Worm (Caenorhabditis elegans): ENCODE measurements around the gene frpr-16.
A peak's percentile ranks its signal among the peaks of the same experiment; 100 is the strongest.

The frpr-16 gene

ce11 chrII:6061495-6061894, 30.5 kb upstream of the frpr-16 start (continued):
- TF ChIP-seq pha-2 (tag; optimal IDR thresholded peaks at IDR 0.05) (no peak), C08G9.2 (tag; optimal IDR thresholded peaks at IDR 0.05) (peak; percentile 94), tbx-2 (tag; optimal IDR thresholded peaks at IDR 0.05) (peak; percentile 89), zip-5 (tag; optimal IDR thresholded peaks at IDR 0.05) (peak; percentile 78), eyg-1 (tag; optimal IDR thresholded peaks at IDR 0.05) (peak; percentile 6), ref-2 (tag; optimal IDR thresholded peaks at IDR 0.05) (peak; percentile 72), ets-4 (tag; optimal IDR thresholded peaks at IDR 0.05) (peak; percentile 95), fkh-6 (tag; optimal IDR thresholded peaks at IDR 0.05) (peak; percentile 22), ceh-2 (tag; optimal IDR thresholded peaks at IDR 0.05) (peak; percentile 90)

ce11 chrII:6055927-6056326, 24.9 kb upstream of the frpr-16 start, which contains the start of gene R12C12.7:
TSS of gene R12C12.7 (minus strand) at chrII:6055985.
- TF ChIP-seq elt-2 (tag; optimal IDR thresholded peaks at IDR 0.05) (peak; percentile 37), unc-3 (GFP tag; conservative IDR thresholded peaks at IDR 0.05) (no peak), unc-3 (tag; optimal IDR thresholded peaks at IDR 0.05) (no peak), dve-1 (tag; optimal IDR thresholded peaks at IDR 0.05) (no peak)

ce11 chrII:6050120-6050519, 19.1 kb upstream of the frpr-16 start, which contains the start of gene gldc-1:
TSS of gene gldc-1 (plus strand) at chrII:6050420.
- no peak for TF ChIP-seq mec-3 (tag; optimal IDR thresholded peaks at IDR 0.05; ENCODE audit: borderline replicate concordance)
- TF ChIP-seq dve-1 (tag; optimal IDR thresholded peaks at IDR 0.05) = no peak
- no peak for TF ChIP-seq nhr-11 (tag; optimal IDR thresholded peaks at IDR 0.05)
- TF ChIP-seq pha-4 (tag; optimal IDR thresholded peaks at IDR 0.05) = no peak
- TF ChIP-seq rnt-1 (tag; optimal IDR thresholded peaks at IDR 0.05) = no peak
- no peak for TF ChIP-seq C08G9.2 (tag; optimal IDR thresholded peaks at IDR 0.05)
- no peak for TF ChIP-seq pax-1 (tag; optimal IDR thresholded peaks at IDR 0.05)
- no peak for TF ChIP-seq ets-4 (tag; optimal IDR thresholded peaks at IDR 0.05)
- no peak for TF ChIP-seq pqm-1 (tag; optimal IDR thresholded peaks at IDR 0.05)
- TF ChIP-seq ceh-48 (tag; optimal IDR thresholded peaks at IDR 0.05) = no peak
- TF ChIP-seq ahr-1 (tag; optimal IDR thresholded peaks at IDR 0.05) = no peak
- no peak for TF ChIP-seq C38D4.7 (GFP tag; optimal IDR thresholded peaks at IDR 0.05)
- TF ChIP-seq ceh-2 (tag; optimal IDR thresholded peaks at IDR 0.05) = no peak

DNA sequence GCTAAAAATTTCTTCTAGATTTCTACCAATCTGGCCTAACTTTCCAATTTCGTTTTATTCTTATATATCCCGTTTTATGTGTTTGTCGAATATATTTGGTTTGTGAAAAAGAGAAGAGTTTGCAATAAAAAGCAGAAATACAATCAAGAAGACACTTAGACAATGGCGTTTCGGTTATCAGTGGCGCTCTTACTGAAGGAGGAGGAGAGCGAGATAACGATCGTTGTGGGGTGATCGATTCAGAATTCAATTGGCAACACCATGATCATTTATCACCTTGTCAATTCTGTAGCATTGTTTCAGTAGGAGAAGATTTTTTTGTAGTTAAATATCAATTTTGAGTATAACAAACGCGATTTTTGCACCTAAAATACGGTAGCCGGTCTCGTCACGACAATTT, 18.5 kb upstream of the frpr-16 start:
- peak; percentile 78 for TF ChIP-seq elt-2 (tag; optimal IDR thresholded peaks at IDR 0.05)
- TF ChIP-seq hlh-6 (tag; optimal IDR thresholded peaks at IDR 0.05) = no peak

- TF ChIP-seq elt-2 (tag; optimal IDR thresholded peaks at IDR 0.05) (peak; percentile 74), K09A11.1 (tag; optimal IDR thresholded peaks at IDR 0.05; ENCODE audit: insufficient read depth) (no peak), nhr-11 (tag; optimal IDR thresholded peaks at IDR 0.05) (no peak), ets-4 (tag; optimal IDR thresholded peaks at IDR 0.05) (no peak), ttx-3 (tag; optimal IDR thresholded peaks at IDR 0.05) (peak; percentile 24), ceh-6 (GFP tag; optimal IDR thresholded peaks at IDR 0.05) (no peak), ref-2 (tag; optimal IDR thresholded peaks at IDR 0.05) (no peak), hlh-15 (tag; optimal IDR thresholded peaks at IDR 0.05) (no peak), nfya-1 (tag; optimal IDR thresholded peaks at IDR 0.05) (peak; percentile 52), ceh-45 (GFP tag; IDR thresholded peaks at IDR 0.05) (no peak), hlh-6 (tag; optimal IDR thresholded peaks at IDR 0.05) (no peak), C38D4.7 (GFP tag; optimal IDR thresholded peaks at IDR 0.05) (no peak), tbx-2 (tag; optimal IDR thresholded peaks at IDR 0.05) (peak; percentile 48), tbx-7 (tag; optimal IDR thresholded peaks at IDR 0.05) (no peak), rnt-1 (tag; optimal IDR thresholded peaks at IDR 0.05) (no peak), dve-1 (tag; optimal IDR thresholded peaks at IDR 0.05) (peak; percentile 32), pha-4 (tag; optimal IDR thresholded peaks at IDR 0.05) (no peak), ceh-48 (tag; optimal IDR thresholded peaks at IDR 0.05) (peak; percentile 4), pat-9 (tag; optimal IDR thresholded peaks at IDR 0.05) (no peak), ztf-16 (tag; optimal IDR thresholded peaks at IDR 0.05) (peak; percentile 44), ceh-24 (tag; optimal IDR thresholded peaks at IDR 0.05) (no peak), mec-3 (tag; optimal IDR thresholded peaks at IDR 0.05; ENCODE audit: borderline replicate concordance) (no peak), zip-5 (tag; optimal IDR thresholded peaks at IDR 0.05) (no peak), ceh-19 (GFP tag; optimal IDR thresholded peaks at IDR 0.05) (no peak), ceh-22 (tag; optimal IDR thresholded peaks at IDR 0.05) (no peak), T23F11.4 (GFP tag; optimal IDR thresholded peaks at IDR 0.05) (no peak), ceh-31 (tag; optimal IDR thresholded peaks at IDR 0.05) (peak; percentile 34), unc-42 (tag; optimal IDR thresholded peaks at IDR 0.05) (no peak), pqm-1 (tag; optimal IDR thresholded peaks at IDR 0.05) (no peak), ceh-2 (tag; optimal IDR thresholded peaks at IDR 0.05) (peak; percentile 11), Y22D7AL.16 (tag; optimal IDR thresholded peaks at IDR 0.05) (no peak), fax-1 (tag; optimal IDR thresholded peaks at IDR 0.05) (no peak), gmeb-2 (tag; optimal IDR thresholded peaks at IDR 0.05) (no peak), C08G9.2 (tag; optimal IDR thresholded peaks at IDR 0.05) (peak; percentile 31)
These were observed 16.7 kb upstream of the frpr-16 start, which contains the start of the genes R12C12.6 and ran-5 for ce11 chrII:6047639-6048159. TSS of gene R12C12.6 (minus strand) at chrII:6047867. TSS of gene ran-5 (plus strand) at chrII:6048109.

Measured in whole organism, late embryonic.